Fruit fly (Drosophila melanogaster): ENCODE results near the gene CG34456.

The CG34456 gene

dm6 chr3L:9399013-9399750 is 37.3 kb downstream of the CG34456 start, which contains the start of gene CG4080 (continued):
- TF ChIP-seq croc (GFP tag; conservative IDR thresholded peaks at IDR 0.05) (no peak), CG14441 (GFP tag; IDR thresholded peaks at IDR 0.05) (no peak), bcd (GFP tag; optimal IDR thresholded peaks at IDR 0.05) (no peak), grau (tag; optimal IDR thresholded peaks at IDR 0.05) (peak; percentile 51), unc-4 (GFP tag; IDR thresholded peaks at IDR 0.05; ENCODE audit: partially characterized antibody) (peak; percentile 88), HLHmδ (GFP tag; optimal IDR thresholded peaks at IDR 0.05) (no peak), CG6175 (GFP tag; IDR thresholded peaks at IDR 0.05) (no peak), Ets97D (GFP tag; optimal IDR thresholded peaks at IDR 0.05) (peak; percentile 61), CG8924 (tag; optimal IDR thresholded peaks at IDR 0.05) (peak; percentile 84), cg (GFP tag; optimal IDR thresholded peaks at IDR 0.05) (peak; percentile 80), CG13123 (GFP tag; optimal IDR thresholded peaks at IDR 0.05) (no peak), Mad (GFP tag; optimal IDR thresholded peaks at IDR 0.05) (peak; percentile 26), crc (GFP tag; optimal IDR thresholded peaks at IDR 0.05) (no peak), danr (GFP tag; IDR thresholded peaks at IDR 0.05) (no peak), CG33213 (GFP tag; optimal IDR thresholded peaks at IDR 0.05) (peak; percentile 25), stwl (tag; optimal IDR thresholded peaks at IDR 0.05) (peak; percentile 86), Blimp-1 (GFP tag; optimal IDR thresholded peaks at IDR 0.05) (no peak), CG18262 (tag; optimal IDR thresholded peaks at IDR 0.05) (no peak), ci (GFP tag; IDR thresholded peaks at IDR 0.05) (no peak), Poxn (GFP tag; IDR thresholded peaks at IDR 0.05) (no peak), CG14050 (GFP tag; IDR thresholded peaks at IDR 0.05) (no peak), amos (GFP tag; IDR thresholded peaks at IDR 0.05; ENCODE audit: partially characterized antibody) (peak; percentile 76; the same call in 1 of the 2 replicates), Chrac-16 (GFP tag; optimal IDR thresholded peaks at IDR 0.05) (no peak), CG2678 (tag; optimal IDR thresholded peaks at IDR 0.05) (peak; percentile 19), CG12659 (GFP tag; optimal IDR thresholded peaks at IDR 0.05) (peak; percentile 78), CG4328 (GFP tag; optimal IDR thresholded peaks at IDR 0.05) (no peak), inv (GFP tag; IDR thresholded peaks at IDR 0.05; ENCODE audit: partially characterized antibody) (peak; percentile 73), CG11247 (GFP tag; IDR thresholded peaks at IDR 0.05) (no peak), CG13287 (GFP tag; IDR thresholded peaks at IDR 0.05; ENCODE audit: partially characterized antibody) (peak; percentile 88), sob (GFP tag; IDR thresholded peaks at IDR 0.05) (no peak), cato (GFP tag; optimal IDR thresholded peaks at IDR 0.05; ENCODE audit: borderline replicate concordance) (no peak), repo (GFP tag; optimal IDR thresholded peaks at IDR 0.05) (no peak), CG5245 (GFP tag; optimal IDR thresholded peaks at IDR 0.05) (no peak), CG13894 (tag; optimal IDR thresholded peaks at IDR 0.05) (peak; percentile 1), dysf (GFP tag; IDR thresholded peaks at IDR 0.05) (no peak), ken (GFP tag; IDR thresholded peaks at IDR 0.05) (no peak), CG1603 (tag; optimal IDR thresholded peaks at IDR 0.05) (peak; percentile 55), CG10959 (GFP tag; IDR thresholded peaks at IDR 0.05) (no peak), ac (GFP tag; optimal IDR thresholded peaks at IDR 0.05) (no peak), ara (GFP tag; IDR thresholded peaks at IDR 0.05) (no peak), Dip3 (GFP tag; optimal IDR thresholded peaks at IDR 0.05) (peak; percentile 23), Hr39 (optimal IDR thresholded peaks at IDR 0.05) (no peak), HLH4C (GFP tag; IDR thresholded peaks at IDR 0.05; ENCODE audit: partially characterized antibody) (peak; percentile 73), Fer3 (tag; optimal IDR thresholded peaks at IDR 0.05) (no peak), chm (GFP tag; IDR thresholded peaks at IDR 0.05) (peak; percentile 13; the same call in 1 of the 2 replicates), fd96Cb (tag; optimal IDR thresholded peaks at IDR 0.05) (no peak), CG1602 (GFP tag; optimal IDR thresholded peaks at IDR 0.05) (no peak), CG2202 (tag; optimal IDR thresholded peaks at IDR 0.05) (no peak), gsb-n (tag; optimal IDR thresholded peaks at IDR 0.05) (peak; percentile 40), CG13424 (tag; optimal IDR thresholded peaks at IDR 0.05) (peak; percentile 17)

Data from whole organism, embryonic.